Worm (Caenorhabditis elegans) whole organism, midembryonic: Measurements from ENCODE around the gene T14B4.3.

ENCODE experiments used
- T22C8.4 ChIP-seq: fragments of 200-800 bp; sonication (Bioruptor generic); IDR thresholded peaks from 2 replicates; pipeline ENCODE4 v1.3.6; 2022; ENCODE audit warnings: missing genetic modification characterization, missing compliant biosample characterization
- cog-1 ChIP-seq: sonication (generic microtip); optimal IDR thresholded peaks from 2 replicates; lab custom pipeline; 2016; ENCODE audit warnings: missing genetic modification characterization, missing compliant biosample characterization
- flt-1 ChIP-seq: fragments of 200-800 bp; sonication (Bioruptor generic); IDR thresholded peaks from 2 replicates; pipeline ENCODE4 v1.3.6; 2022; ENCODE audit warnings: missing genetic modification characterization, missing compliant biosample characterization
- klf-2 ChIP-seq: fragments of 200-800 bp; sonication (Bioruptor generic); conservative IDR thresholded peaks from 2 replicates; pipeline ENCODE4 v1.3.6; 2022; ENCODE audit warnings: missing genetic modification reagents, missing genetic modification characterization, missing compliant biosample characterization
- med-1 ChIP-seq: sonication (generic microtip); optimal IDR thresholded peaks from 2 replicates; lab custom pipeline; 2017; ENCODE audit warnings: missing genetic modification characterization, mild to moderate bottlenecking, missing compliant biosample characterization, antibody characterized with exemption, missing genetic modification reagents; ENCODE audit not compliant: insufficient read depth
- ref-1 ChIP-seq: fragments of 200-800 bp; sonication (Bioruptor generic); conservative IDR thresholded peaks from 2 replicates; pipeline ENCODE4 v1.3.6; 2022; ENCODE audit warnings: missing genetic modification reagents, missing genetic modification characterization, missing compliant biosample characterization
- tab-1 ChIP-seq: fragments of 200-800 bp; sonication (Bioruptor generic); IDR thresholded peaks from 2 replicates; pipeline ENCODE4 v1.3.6; 2022; ENCODE audit warnings: missing genetic modification characterization, missing compliant biosample characterization
- ztf-29 ChIP-seq: fragments of 200-800 bp; sonication (Bioruptor generic); IDR thresholded peaks from 2 replicates; pipeline ENCODE4 v1.3.6; 2022; ENCODE audit warnings: missing genetic modification reagents, missing genetic modification characterization, missing compliant biosample characterization

DNA sequence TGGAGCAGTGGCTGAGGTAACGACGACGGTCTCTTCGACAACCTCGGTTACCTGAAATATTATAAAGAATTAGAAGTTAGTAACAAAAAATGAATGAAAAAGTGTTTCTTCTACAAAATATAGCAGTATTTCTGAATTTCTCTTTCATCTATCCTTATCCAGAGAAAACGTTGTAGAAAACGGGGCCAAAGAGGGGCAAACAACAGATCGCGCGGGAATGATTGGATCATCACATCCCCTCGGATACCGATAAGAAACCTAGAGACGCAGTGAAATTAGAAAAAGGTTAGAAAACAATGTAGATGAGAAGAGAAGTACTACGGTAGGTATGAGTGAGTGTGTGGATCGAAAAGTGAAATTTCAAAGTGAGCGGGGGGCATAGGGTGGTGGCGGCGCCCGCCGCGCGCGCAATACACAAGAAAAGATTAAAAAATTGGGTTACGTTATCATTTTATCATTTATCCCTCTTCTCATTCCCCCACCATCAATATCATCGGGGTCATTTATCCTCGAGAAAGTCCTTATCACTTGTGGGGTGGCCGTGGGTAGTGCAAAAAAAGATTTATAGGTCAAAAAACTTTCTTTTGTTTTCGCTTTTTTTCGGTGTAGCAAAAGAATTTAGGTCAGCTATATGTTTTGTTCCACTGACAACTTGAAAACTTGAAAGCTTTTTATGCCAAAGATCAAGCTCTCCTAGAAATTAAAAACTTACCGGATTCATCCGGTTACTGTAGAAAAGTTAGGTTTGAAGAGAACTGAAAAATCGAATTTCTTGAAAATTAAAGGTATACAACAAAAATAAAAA lies 22.4 kb upstream of the T14B4.3 start, which contains the start of the genes dpy-10 and T14B4.19:
- TF ChIP-seq med-1 (no peak), ztf-29 (GFP tag; lab: Robert Waterston, UW) (no peak), flt-1 (GFP tag; lab: Robert Waterston, UW) (no peak), ref-1 (GFP tag; lab: Robert Waterston, UW) (no peak), T22C8.4 (GFP tag; lab: Robert Waterston, UW) (no peak), cog-1 (tag; lab: Kevin White, UChicago) (no peak), tab-1 (GFP tag; lab: Robert Waterston, UW) (no peak), klf-2 (GFP tag; lab: Robert Waterston, UW) (no peak)
